Fruit fly (Drosophila melanogaster) whole organism, pupa: ENCODE measurements around the gene Mkp.

Source experiments
- CG10348 ChIP-seq: fragments of 200-800 bp; sonication (Bioruptor generic); IDR thresholded peaks from 2 replicates; pipeline ENCODE4 v1.3.6; 2022; ENCODE audit warnings: missing biosample characterization, missing genetic modification characterization
- CG12605 ChIP-seq: fragments of 200-800 bp; sonication (Bioruptor generic); IDR thresholded peaks from 2 replicates; pipeline ENCODE4 v1.3.6; 2022; ENCODE audit warnings: missing biosample characterization, missing genetic modification characterization
- CG13204 ChIP-seq: fragments of 200-800 bp; sonication (Bioruptor generic); optimal IDR thresholded peaks from 2 replicates; lab custom pipeline; 2018; ENCODE audit warnings: missing biosample characterization, mild to moderate bottlenecking, missing genetic modification characterization, moderate library complexity
- CG14655 ChIP-seq: fragments of 200-800 bp; sonication (Bioruptor generic); optimal IDR thresholded peaks from 3 replicates; lab custom pipeline; 2017; ENCODE audit warnings: mild to moderate bottlenecking, missing biosample characterization, missing genetic modification reagents, missing genetic modification characterization
- CG15710 ChIP-seq: fragments of 200-800 bp; sonication (Bioruptor generic); optimal IDR thresholded peaks from 2 replicates; lab custom pipeline; 2018; ENCODE audit warnings: missing biosample characterization, mild to moderate bottlenecking, missing genetic modification characterization, moderate library complexity
- CG17806 ChIP-seq: fragments of 200-800 bp; sonication (Bioruptor generic); optimal IDR thresholded peaks from 2 replicates; lab custom pipeline; 2018; ENCODE audit warnings: missing biosample characterization, mild to moderate bottlenecking, missing genetic modification characterization, moderate library complexity
- CG32121 ChIP-seq: fragments of 200-800 bp; sonication (Bioruptor generic); IDR thresholded peaks from 2 replicates; pipeline ENCODE4 v1.3.6; 2022; ENCODE audit warnings: missing biosample characterization, missing genetic modification characterization
- CG34367 ChIP-seq: fragments of 200-800 bp; sonication (Bioruptor generic); optimal IDR thresholded peaks from 2 replicates; lab custom pipeline; 2018; ENCODE audit warnings: missing biosample characterization, mild to moderate bottlenecking, missing genetic modification characterization
- CG4496 ChIP-seq: fragments of 200-800 bp; sonication (Bioruptor generic); IDR thresholded peaks from 3 replicates; pipeline ENCODE4 v1.3.6; 2022; ENCODE audit warnings: missing biosample characterization, missing genetic modification characterization
- CG8159 ChIP-seq: fragments of 200-800 bp; sonication (Bioruptor generic); optimal IDR thresholded peaks from 3 replicates; lab custom pipeline; 2018; ENCODE audit warnings: missing biosample characterization, mild to moderate bottlenecking, missing genetic modification characterization, moderate library complexity
- CG8301 ChIP-seq: fragments of 200-800 bp; sonication (Bioruptor generic); optimal IDR thresholded peaks from 2 replicates; lab custom pipeline; 2018; ENCODE audit warnings: missing biosample characterization, mild to moderate bottlenecking, missing genetic modification characterization
- CG9948 ChIP-seq: fragments of 200-800 bp; sonication (Bioruptor generic); optimal IDR thresholded peaks from 2 replicates; lab custom pipeline; 2018; ENCODE audit warnings: missing biosample characterization, mild to moderate bottlenecking, missing genetic modification characterization, moderate library complexity
- D1 ChIP-seq: fragments of 200-800 bp; sonication (Bioruptor generic); optimal IDR thresholded peaks from 2 replicates; lab custom pipeline; 2018; ENCODE audit warnings: missing biosample characterization, mild to moderate bottlenecking, missing genetic modification characterization, moderate library complexity
- EcR ChIP-seq: fragments of 200-800 bp; sonication (Bioruptor generic); optimal IDR thresholded peaks from 3 replicates; lab custom pipeline; 2019; ENCODE audit warnings: missing biosample characterization, missing genetic modification characterization, mild to moderate bottlenecking, moderate library complexity, missing genetic modification reagents
- Ets98B ChIP-seq: fragments of 200-800 bp; sonication (Bioruptor generic); IDR thresholded peaks from 2 replicates; pipeline ENCODE4 v1.3.6; 2022; ENCODE audit warnings: missing biosample characterization, missing genetic modification characterization
- Pif1A ChIP-seq: fragments of 200-800 bp; sonication (Bioruptor generic); optimal IDR thresholded peaks from 3 replicates; lab custom pipeline; 2016; ENCODE audit warnings: missing biosample characterization, missing genetic modification characterization
- Pif1B ChIP-seq: fragments of 200-800 bp; sonication (Bioruptor generic); optimal IDR thresholded peaks from 3 replicates; lab custom pipeline; 2016; ENCODE audit warnings: missing biosample characterization, missing genetic modification characterization
- Snoo ChIP-seq: fragments of 200-800 bp; sonication (Bioruptor generic); optimal IDR thresholded peaks from 3 replicates; lab custom pipeline; 2017; ENCODE audit warnings: missing biosample characterization, mild to moderate bottlenecking, missing genetic modification characterization, inconsistent platforms
- fd96Ca ChIP-seq: fragments of 200-800 bp; sonication (Bioruptor generic); IDR thresholded peaks from 3 replicates; pipeline ENCODE4 v1.3.6; 2022; ENCODE audit warnings: missing biosample characterization, missing genetic modification characterization
- gl ChIP-seq: fragments of 200-800 bp; sonication (Bioruptor generic); optimal IDR thresholded peaks from 2 replicates; lab custom pipeline; 2018; ENCODE audit warnings: missing biosample characterization, mild to moderate bottlenecking, missing genetic modification characterization
- rn ChIP-seq: fragments of 200-800 bp; sonication (Bioruptor generic); IDR thresholded peaks from 2 replicates; pipeline ENCODE4 v1.3.6; 2022; ENCODE audit warnings: missing biosample characterization, missing genetic modification characterization

Mkp gene

DNA sequence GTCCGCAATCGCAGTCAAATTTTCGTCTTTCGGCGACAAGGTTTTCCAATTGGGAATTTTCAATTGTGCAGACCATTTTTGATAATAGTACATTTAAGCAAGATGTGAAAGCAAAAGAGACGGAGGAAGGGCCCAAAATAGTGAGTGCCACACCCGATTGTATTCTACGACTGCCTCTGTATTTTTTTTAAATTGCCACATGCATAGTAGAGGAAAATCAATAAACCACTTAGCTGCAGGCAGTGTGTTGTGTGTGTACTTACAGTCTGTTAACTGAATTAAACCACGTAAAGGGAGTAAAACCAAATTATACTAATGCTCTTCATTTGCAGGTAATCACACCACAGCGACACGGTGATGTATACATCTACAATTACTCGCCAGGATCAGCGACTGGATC lies 12.6 kb downstream of the Mkp start:
- TF ChIP-seq CG32121 (GFP tag; lab: Robert Waterston, UW) (no peak), CG34367 (tag; lab: Kevin White, UChicago) (no peak), Pif1B (GFP tag; lab: Kevin White, UChicago) (no peak), rn (GFP tag; lab: Robert Waterston, UW) (no peak), Ets98B (GFP tag; lab: Robert Waterston, UW) (no peak), CG12605 (GFP tag; lab: Robert Waterston, UW) (no peak), CG13204 (GFP tag; lab: Kevin White, UChicago) (no peak), CG17806 (tag; lab: Kevin White, UChicago) (no peak), CG4496 (GFP tag; lab: Robert Waterston, UW) (no peak)

DNA sequence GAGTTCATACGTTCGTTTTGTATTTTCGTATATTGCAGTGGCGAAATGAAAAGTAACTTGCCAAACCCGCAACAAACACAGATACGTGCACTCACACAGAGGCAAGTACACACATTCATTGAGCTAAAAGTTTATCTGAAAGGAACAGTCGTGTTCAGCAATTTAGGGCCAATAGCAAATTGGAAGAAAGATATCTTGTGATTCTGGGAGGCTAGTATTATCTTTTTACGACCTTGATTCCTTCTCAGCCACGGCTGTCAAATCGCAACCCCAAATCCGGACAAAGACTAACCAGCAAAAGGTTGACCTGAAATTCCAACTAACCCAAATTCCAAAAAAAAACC lies 17.6 kb downstream of the Mkp start:
- TF ChIP-seq CG10348 (GFP tag; lab: Robert Waterston, UW) (no peak), Pif1B (GFP tag; lab: Kevin White, UChicago) (no peak), CG32121 (GFP tag; lab: Robert Waterston, UW) (no peak), CG8159 (no peak), Snoo (tag; lab: Kevin White, UChicago) (no peak), fd96Ca (GFP tag; lab: Robert Waterston, UW) (no peak), CG17806 (tag; lab: Kevin White, UChicago) (no peak), CG13204 (GFP tag; lab: Kevin White, UChicago) (no peak)
- TF ChIP-seq, all 21 proteins: peak for 0

DNA sequence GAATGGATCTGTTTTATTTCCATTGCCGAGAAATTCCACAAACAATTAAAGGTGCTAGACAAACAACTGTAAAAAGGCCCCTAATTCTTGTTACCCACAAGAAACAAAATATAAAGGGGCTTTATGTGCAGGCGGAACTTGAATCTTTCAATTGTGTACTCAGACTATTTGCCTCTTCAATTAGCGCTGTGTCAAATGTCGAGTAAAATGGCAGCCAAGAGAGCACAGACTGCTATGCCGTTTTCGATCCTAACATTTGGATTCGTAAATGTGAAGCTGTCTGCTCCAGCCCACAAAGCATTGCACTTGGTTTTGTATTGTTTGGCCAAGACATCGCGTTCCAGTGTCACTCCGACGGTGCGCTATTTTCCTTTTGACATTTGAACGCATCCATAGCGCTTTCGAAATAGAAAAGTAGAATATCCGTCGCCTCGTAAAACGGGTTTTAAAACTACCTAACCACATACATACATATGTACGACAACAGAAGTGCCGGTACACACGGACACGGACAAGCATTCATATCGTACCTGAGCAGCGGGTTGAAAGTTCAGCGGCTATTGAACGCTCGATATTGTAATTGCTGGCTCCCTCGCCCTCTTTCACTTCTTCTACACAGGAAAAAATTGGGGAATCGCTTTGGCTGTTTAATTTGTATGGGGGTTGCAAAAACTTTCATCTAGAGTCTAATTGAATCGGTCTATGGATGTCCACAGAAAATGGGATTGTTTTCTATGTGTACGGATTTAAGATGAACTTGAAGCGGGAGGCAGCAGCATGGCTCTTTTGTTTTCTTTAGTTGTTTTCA lies 18.2 kb downstream of the Mkp start:
- TF ChIP-seq CG34367 (tag; lab: Kevin White, UChicago) (no peak), Pif1A (GFP tag; lab: Kevin White, UChicago) (peak; percentile 68), CG14655 (GFP tag; lab: Kevin White, UChicago) (no peak), CG4496 (GFP tag; lab: Robert Waterston, UW) (0 out of 3 replicates have a peak, but pooled peaks have one; percentile 63), CG13204 (GFP tag; lab: Kevin White, UChicago) (peak; percentile 62), Pif1B (GFP tag; lab: Kevin White, UChicago) (no peak), CG10348 (GFP tag; lab: Robert Waterston, UW) (no peak), CG8159 (peak; percentile 55), CG9948 (tag; lab: Kevin White, UChicago) (peak; percentile 48), CG32121 (GFP tag; lab: Robert Waterston, UW) (no peak), EcR (GFP tag; lab: Kevin White, UChicago) (peak; percentile 50), D1 (tag; lab: Kevin White, UChicago) (no peak), Snoo (tag; lab: Kevin White, UChicago) (peak; percentile 0), gl (tag; lab: Kevin White, UChicago) (no peak), CG12605 (GFP tag; lab: Robert Waterston, UW) (peak; percentile 46; the same call in 1 of the 2 replicates), CG15710 (tag; lab: Kevin White, UChicago) (peak; percentile 15), CG17806 (tag; lab: Kevin White, UChicago) (peak; percentile 27), Ets98B (GFP tag; lab: Robert Waterston, UW) (peak; percentile 59), rn (GFP tag; lab: Robert Waterston, UW) (no peak), CG8301 (tag; lab: Kevin White, UChicago) (peak; percentile 49), fd96Ca (GFP tag; lab: Robert Waterston, UW) (peak; percentile 57; the same call in 1 of the 3 replicates)

DNA sequence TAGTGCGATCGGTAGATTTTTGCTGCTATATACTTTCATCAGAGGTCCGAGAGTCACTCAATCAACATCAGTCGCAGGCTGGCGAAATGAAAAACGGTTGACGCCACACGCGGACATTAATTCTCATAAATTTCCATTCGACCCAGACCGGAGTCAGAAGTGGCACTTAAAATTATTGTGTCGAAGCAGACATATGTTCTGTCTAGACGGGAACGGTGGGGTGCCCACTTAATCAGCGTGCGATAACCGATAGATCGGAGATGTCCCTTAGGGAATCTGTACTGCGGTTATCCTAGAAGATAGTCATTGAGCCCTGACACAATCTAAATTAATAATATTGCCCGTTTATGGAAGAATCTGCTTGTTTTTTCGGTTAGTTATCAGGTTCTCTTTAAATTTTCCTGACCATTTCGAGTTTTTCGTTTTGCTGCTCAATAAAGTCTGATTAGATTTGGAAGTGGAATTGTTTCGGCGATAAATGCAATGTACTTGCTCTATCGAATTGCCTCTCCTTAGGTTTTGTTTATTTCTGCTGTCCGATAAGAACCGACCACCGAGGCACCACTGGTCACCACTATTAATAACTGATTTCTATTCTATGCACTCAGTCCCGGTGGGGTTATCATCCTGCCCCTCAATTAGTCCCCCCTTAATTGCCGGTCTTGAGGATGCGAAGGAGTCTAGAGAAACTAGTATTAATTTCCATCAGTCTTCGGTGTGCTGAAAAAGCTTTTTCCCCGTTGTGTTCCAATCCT lies 22.3 kb downstream of the Mkp start:
- TF ChIP-seq CG15710 (tag; lab: Kevin White, UChicago): no peak
- no peak for TF ChIP-seq CG32121 (GFP tag; lab: Robert Waterston, UW)
- no peak for TF ChIP-seq Ets98B (GFP tag; lab: Robert Waterston, UW)
- TF ChIP-seq CG34367 (tag; lab: Kevin White, UChicago): no peak
- no peak for TF ChIP-seq CG10348 (GFP tag; lab: Robert Waterston, UW)
- no peak for TF ChIP-seq CG8301 (tag; lab: Kevin White, UChicago)
- no peak for TF ChIP-seq CG9948 (tag; lab: Kevin White, UChicago)
- no peak for TF ChIP-seq fd96Ca (GFP tag; lab: Robert Waterston, UW)
- no peak for TF ChIP-seq CG12605 (GFP tag; lab: Robert Waterston, UW)

DNA sequence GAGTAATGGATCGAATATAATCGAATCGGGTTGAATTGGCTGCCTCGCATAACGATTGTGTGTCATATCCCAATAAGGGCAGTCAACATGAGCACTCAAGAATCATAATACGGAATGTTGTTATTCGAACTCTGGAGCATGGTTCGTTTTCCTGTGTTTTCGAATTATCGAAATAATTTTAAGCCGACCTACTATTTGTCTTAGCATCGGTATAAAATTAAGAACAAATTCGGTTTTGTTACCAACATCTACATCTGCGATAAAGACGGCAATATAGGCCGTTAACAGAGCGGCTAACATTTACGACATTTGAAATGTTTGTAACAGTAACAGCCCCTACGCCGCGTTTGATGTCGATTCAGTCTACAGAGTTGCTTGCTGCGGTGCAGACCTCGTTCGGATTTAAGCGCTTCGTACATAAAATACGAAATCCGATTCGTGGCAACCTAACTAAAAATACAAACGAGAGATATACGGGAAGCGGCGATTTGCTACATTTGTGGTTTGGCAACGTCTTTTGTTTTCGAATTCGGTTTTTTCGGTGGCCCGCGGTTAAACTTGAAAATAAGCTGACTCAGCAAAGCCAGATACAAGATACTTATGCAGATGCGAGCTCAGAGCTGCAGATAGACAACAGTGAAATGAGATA lies 23.8 kb downstream of the Mkp start:
- TF ChIP-seq CG17806 (tag; lab: Kevin White, UChicago) (no peak), Pif1B (GFP tag; lab: Kevin White, UChicago) (peak; percentile 3), D1 (tag; lab: Kevin White, UChicago) (no peak), Snoo (tag; lab: Kevin White, UChicago) (peak; percentile 19), CG4496 (GFP tag; lab: Robert Waterston, UW) (no peak), EcR (GFP tag; lab: Kevin White, UChicago) (no peak), Ets98B (GFP tag; lab: Robert Waterston, UW) (peak; percentile 11; the same call in 1 of the 2 replicates), CG12605 (GFP tag; lab: Robert Waterston, UW) (0 out of 2 replicates have a peak, but pooled peaks have one; percentile 34), CG14655 (GFP tag; lab: Kevin White, UChicago) (no peak), fd96Ca (GFP tag; lab: Robert Waterston, UW) (0 out of 3 replicates have a peak, but pooled peaks have one; percentile 7), Pif1A (GFP tag; lab: Kevin White, UChicago) (no peak), CG8301 (tag; lab: Kevin White, UChicago) (no peak), CG34367 (tag; lab: Kevin White, UChicago) (no peak), rn (GFP tag; lab: Robert Waterston, UW) (no peak), CG15710 (tag; lab: Kevin White, UChicago) (no peak), CG8159 (no peak), CG9948 (tag; lab: Kevin White, UChicago) (no peak), gl (tag; lab: Kevin White, UChicago) (no peak)
- TF ChIP-seq, all 21 proteins: peak for 5
